Worm (Caenorhabditis elegans): ENCODE results near the gene K04C2.3.

K04C2.3 gene

DNA sequence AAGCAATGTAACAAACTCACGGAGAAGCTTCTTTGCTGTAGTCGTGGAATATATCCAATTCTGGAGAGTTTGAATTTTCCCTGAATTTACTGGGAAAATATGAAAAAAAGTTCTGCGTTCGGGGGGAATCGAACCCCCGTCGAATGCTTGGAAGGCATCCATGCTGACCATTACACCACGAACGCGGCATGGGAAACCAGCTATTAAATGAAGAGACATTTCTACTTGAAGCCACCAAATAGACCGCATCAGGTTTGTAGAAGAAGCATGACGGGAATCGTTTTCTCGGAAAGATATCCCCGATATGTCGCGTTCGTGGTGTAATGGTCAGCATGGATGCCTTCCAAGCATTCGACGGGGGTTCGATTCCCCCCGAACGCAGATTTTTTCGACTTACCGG lies 15.6 kb downstream of the K04C2.3 start (continued):
- TF ChIP-seq madf-9 (GFP tag; conservative IDR thresholded peaks at IDR 0.05) (peak; percentile 80), nhr-6 (tag; optimal IDR thresholded peaks at IDR 0.05) (peak; percentile 13), nhr-28 (tag; optimal IDR thresholded peaks at IDR 0.05) (no peak), ceh-62 (tag; optimal IDR thresholded peaks at IDR 0.05) (no peak), unc-39 (tag; optimal IDR thresholded peaks at IDR 0.05) (no peak), nhr-10 (tag; optimal IDR thresholded peaks at IDR 0.05) (no peak), sdz-12 (GFP tag; optimal IDR thresholded peaks at IDR 0.05) (no peak), rbr-2 (tag; optimal IDR thresholded peaks at IDR 0.05) (peak; percentile 39), zfp-2 (tag; optimal IDR thresholded peaks at IDR 0.05) (peak; percentile 24), mdl-1 (tag; optimal IDR thresholded peaks at IDR 0.05) (peak in 1 of 2 experiments; percentile 40), hmg-1.1 (GFP tag; IDR thresholded peaks at IDR 0.05) (peak; percentile 70), nhr-102 (tag; optimal IDR thresholded peaks at IDR 0.05) (peak; percentile 49), nhr-41 (GFP tag; IDR thresholded peaks at IDR 0.05) (no peak), lim-7 (GFP tag; IDR thresholded peaks at IDR 0.05) (peak; percentile 87), hif-1 (tag; optimal IDR thresholded peaks at IDR 0.05) (no peak), egl-27 (tag; optimal IDR thresholded peaks at IDR 0.05) (no peak), aly-2 (tag; optimal IDR thresholded peaks at IDR 0.05) (no peak), nhr-77 (tag; optimal IDR thresholded peaks at IDR 0.05) (no peak), daf-8 (GFP tag; IDR thresholded peaks at IDR 0.05) (no peak), F44E2.7 (GFP tag; IDR thresholded peaks at IDR 0.05) (0 out of 2 replicates have a peak, but pooled peaks have one; percentile 55), spr-3 (GFP tag; optimal IDR thresholded peaks at IDR 0.05) (peak; percentile 19), ceh-20 (GFP tag; IDR thresholded peaks at IDR 0.05) (peak; percentile 33; the same call in 1 of the 2 replicates), skn-1 (tag; optimal IDR thresholded peaks at IDR 0.05) (no peak), nhr-25 (tag; optimal IDR thresholded peaks at IDR 0.05; ENCODE audit: borderline replicate concordance, insufficient read depth) (peak; percentile 56), lin-1 (GFP tag; IDR thresholded peaks at IDR 0.05) (peak; percentile 47), F10B5.3 (tag; optimal IDR thresholded peaks at IDR 0.05) (peak; percentile 16), pqm-1 (tag; optimal IDR thresholded peaks at IDR 0.05) (no peak)

DNA sequence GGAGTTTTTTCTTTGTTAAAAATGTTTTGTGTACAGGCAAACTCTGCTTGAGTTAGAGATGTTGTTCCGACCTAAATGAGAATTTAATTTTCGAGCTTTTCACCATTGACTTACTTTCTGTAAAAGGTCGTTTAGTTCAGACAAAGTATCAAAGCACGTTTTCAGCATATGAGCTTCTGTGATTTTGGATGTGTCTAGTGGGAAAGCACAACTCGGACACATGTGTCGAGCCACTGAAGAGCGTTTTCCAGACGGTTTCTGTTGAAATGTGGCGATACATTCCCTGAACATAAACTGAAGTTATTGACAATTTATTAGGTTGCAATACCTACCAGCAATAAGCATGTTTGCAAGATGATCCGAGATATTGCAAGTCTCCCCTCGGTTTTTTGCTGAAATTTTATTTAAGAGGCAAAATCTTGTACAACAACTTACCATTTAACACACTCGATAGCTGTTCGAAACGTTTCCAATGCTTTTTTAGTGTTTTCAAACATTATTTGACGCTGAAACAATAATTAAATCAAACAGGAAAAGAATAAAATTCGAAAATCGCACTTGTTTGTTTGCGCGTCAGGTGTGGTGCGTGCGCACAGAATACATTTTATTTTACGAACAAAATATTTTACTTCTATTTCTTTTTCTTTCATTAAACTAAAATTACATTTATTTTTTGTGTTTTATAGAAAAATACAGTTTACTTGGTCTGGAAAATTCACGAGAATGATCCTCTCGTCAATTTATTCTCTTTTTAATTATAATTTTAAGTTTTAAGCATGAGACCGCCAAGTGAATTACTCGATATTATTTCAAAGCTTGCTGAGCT lies 16.3 kb downstream of the K04C2.3 start, which contains the start of the genes brd-1 and K04C2.2:
Gene brd-1, minus strand, starts transcription at position 506 of the 826 bp plus-strand sequence.
Gene K04C2.2, plus strand, starts transcription at position 776 of the 826 bp plus-strand sequence.
- no peak for TF ChIP-seq egl-43 (GFP tag; IDR thresholded peaks at IDR 0.05)
- peak; percentile 45 for TF ChIP-seq mes-2 (tag; optimal IDR thresholded peaks at IDR 0.05; ENCODE audit: poor library complexity, severe bottlenecking)
- TF ChIP-seq aha-1 (tag): peak; percentile 95
- no peak for TF ChIP-seq Y75B8A.6 (GFP tag; IDR thresholded peaks at IDR 0.05)
- TF ChIP-seq lsy-2 (tag; optimal IDR thresholded peaks at IDR 0.05): peak in 1 of 2 experiments; percentile 28
- TF ChIP-seq nhr-42 (GFP tag; IDR thresholded peaks at IDR 0.05): no peak
- TF ChIP-seq dpl-1 (GFP tag; optimal IDR thresholded peaks at IDR 0.05): peak; percentile 68

DNA sequence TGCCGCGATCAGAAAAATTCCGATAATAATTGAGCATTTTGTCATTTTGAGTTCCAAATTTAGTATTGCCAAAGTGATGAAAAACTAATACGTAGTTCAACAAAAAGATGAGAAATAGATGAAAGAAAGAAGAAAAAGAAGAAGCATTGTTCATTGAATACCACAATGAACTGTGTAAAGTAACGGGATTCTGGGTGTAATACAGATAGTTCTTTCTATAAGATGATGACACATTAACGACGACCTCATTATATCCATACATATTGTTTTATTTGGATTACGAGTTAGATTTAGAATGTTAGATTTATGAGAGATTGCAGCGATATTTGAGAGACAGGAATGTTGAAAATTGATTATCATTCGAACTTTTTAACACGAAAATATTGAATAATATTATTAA lies 18.7 kb downstream of the K04C2.3 start, which contains the start of gene K04C2.5:
Gene K04C2.5, minus strand, starts transcription at position 101 of the 400 bp plus-strand sequence.
- TF ChIP-seq nhr-6 (tag; optimal IDR thresholded peaks at IDR 0.05): no peak
- TF ChIP-seq cey-2 (tag; optimal IDR thresholded peaks at IDR 0.05; ENCODE audit: borderline replicate concordance, insufficient read depth): no peak
- no peak for TF ChIP-seq ctbp-1 (GFP tag; IDR thresholded peaks at IDR 0.05)
- no peak for TF ChIP-seq snpc-1.2 (GFP tag; IDR thresholded peaks at IDR 0.05)
- TF ChIP-seq nhr-48 (tag; optimal IDR thresholded peaks at IDR 0.05): no peak
- TF ChIP-seq egl-43 (GFP tag; IDR thresholded peaks at IDR 0.05): no peak
